Fruit fly (Drosophila melanogaster): Measurements from ENCODE around the gene Tgi.

Tgi gene

dm6 chr3L:13513112-13513538, 26.5 kb downstream of the Tgi start, which contains the start of the genes Vps36 and Liprin-beta (continued):
- TF ChIP-seq CG3281 (GFP tag; optimal IDR thresholded peaks at IDR 0.05) (no peak), Atf-2 (GFP tag; optimal IDR thresholded peaks at IDR 0.05) (peak; percentile 90), Hmr (GFP tag; optimal IDR thresholded peaks at IDR 0.05) (no peak), CG4328 (GFP tag; optimal IDR thresholded peaks at IDR 0.05) (no peak), pita (GFP tag; optimal IDR thresholded peaks at IDR 0.05) (no peak), ATbp (GFP tag; optimal IDR thresholded peaks at IDR 0.05) (no peak), dati (GFP tag; IDR thresholded peaks at IDR 0.05) (peak; percentile 46; the same call in 1 of the 2 replicates), Optix (GFP tag; IDR thresholded peaks at IDR 0.05) (peak; percentile 68; the same call in 2 of the 3 replicates), hth (optimal IDR thresholded peaks at IDR 0.05) (no peak), CG2120 (GFP tag; optimal IDR thresholded peaks at IDR 0.05) (peak; percentile 97), CG10654 (GFP tag; optimal IDR thresholded peaks at IDR 0.05) (peak; percentile 28), aop (GFP tag; IDR thresholded peaks at IDR 0.05) (no peak), lmd (GFP tag; IDR thresholded peaks at IDR 0.05) (peak; percentile 94), gcm2 (GFP tag; optimal IDR thresholded peaks at IDR 0.05) (peak; percentile 52), Hey (tag; optimal IDR thresholded peaks at IDR 0.05) (no peak), pan (optimal IDR thresholded peaks at IDR 0.05) (no peak), pan (GFP tag; optimal IDR thresholded peaks at IDR 0.05 in 1 of 2, IDR thresholded peaks at IDR 0.05 in 1 of 2) (peak in 1 of 2 experiments; percentile 84), CG12104 (GFP tag; optimal IDR thresholded peaks at IDR 0.05) (peak; percentile 61), CG12769 (tag; optimal IDR thresholded peaks at IDR 0.05) (no peak), gcm (GFP tag; optimal IDR thresholded peaks at IDR 0.05) (no peak), emc (GFP tag; optimal IDR thresholded peaks at IDR 0.05) (peak; percentile 65), Xbp1 (GFP tag; optimal IDR thresholded peaks at IDR 0.05) (peak; percentile 95), sens (GFP tag) (peak; percentile 98), CG1792 (GFP tag; optimal IDR thresholded peaks at IDR 0.05) (peak; percentile 81), sug (tag; optimal IDR thresholded peaks at IDR 0.05) (no peak), zen (tag; optimal IDR thresholded peaks at IDR 0.05) (peak; percentile 82), CG6765 (GFP tag; optimal IDR thresholded peaks at IDR 0.05) (peak; percentile 15), Tbp (GFP tag; optimal IDR thresholded peaks at IDR 0.05) (no peak), twi (tag; optimal IDR thresholded peaks at IDR 0.05) (no peak), Meics (GFP tag; optimal IDR thresholded peaks at IDR 0.05) (peak; percentile 75), CG4424 (GFP tag; optimal IDR thresholded peaks at IDR 0.05) (peak; percentile 89), CoRest (tag; optimal IDR thresholded peaks at IDR 0.05) (peak; percentile 92), Awh (GFP tag; IDR thresholded peaks at IDR 0.05) (peak; percentile 68), Med (GFP tag) (peak; percentile 97), Gsc (GFP tag; IDR thresholded peaks at IDR 0.05) (peak; percentile 30; the same call in 1 of the 2 replicates), sim (GFP tag; IDR thresholded peaks at IDR 0.05) (no peak), MTF-1 (GFP tag; optimal IDR thresholded peaks at IDR 0.05; ENCODE audit: borderline replicate concordance) (no peak), exex (tag; optimal IDR thresholded peaks at IDR 0.05) (no peak), CG8359 (GFP tag; optimal IDR thresholded peaks at IDR 0.05; ENCODE audit: borderline replicate concordance) (peak; percentile 31), onecut (GFP tag; IDR thresholded peaks at IDR 0.05) (no peak), Nf-YA (GFP tag; IDR thresholded peaks at IDR 0.05) (peak; percentile 65), BtbVII (GFP tag; optimal IDR thresholded peaks at IDR 0.05) (no peak), bowl (GFP tag; IDR thresholded peaks at IDR 0.05) (0 out of 2 replicates have a peak, but pooled peaks have one; percentile 15), Nf-YC (tag; optimal IDR thresholded peaks at IDR 0.05) (no peak), cato (GFP tag; optimal IDR thresholded peaks at IDR 0.05; ENCODE audit: borderline replicate concordance) (peak; percentile 72), Bdp1 (GFP tag; optimal IDR thresholded peaks at IDR 0.05) (peak; percentile 74), CG7556 (GFP tag; optimal IDR thresholded peaks at IDR 0.05) (peak; percentile 69), p53 (GFP tag; optimal IDR thresholded peaks at IDR 0.05) (peak; percentile 70), Ets65A (GFP tag) (peak; percentile 99), Mes4 (GFP tag; optimal IDR thresholded peaks at IDR 0.05) (peak; percentile 69), sens-2 (GFP tag; IDR thresholded peaks at IDR 0.05) (peak; percentile 13; the same call in 1 of the 2 replicates), CG7745 (tag; optimal IDR thresholded peaks at IDR 0.05) (no peak)
